Fruit fly (Drosophila melanogaster) whole organism, adult: Measurements from ENCODE around the gene Mst36Fa.

Experiments
- CG11617 ChIP-seq: fragments of 200-800 bp; sonication (Bioruptor generic); optimal IDR thresholded peaks from 2 replicates; lab custom pipeline; 2017; ENCODE audit warnings: mild to moderate bottlenecking, missing biosample characterization, missing genetic modification reagents, missing genetic modification characterization
- CG12768 ChIP-seq: fragments of 200-800 bp; sonication (Bioruptor generic); optimal IDR thresholded peaks from 2 replicates; lab custom pipeline; 2017; ENCODE audit warnings: missing biosample characterization, missing genetic modification characterization, mild to moderate bottlenecking, moderate library complexity, missing genetic modification reagents
- CG14711 ChIP-seq: fragments of 200-800 bp; sonication (Bioruptor generic); optimal IDR thresholded peaks from 2 replicates; lab custom pipeline; 2018; ENCODE audit warnings: missing biosample characterization, mild to moderate bottlenecking, missing genetic modification characterization, moderate library complexity
- CG1620 ChIP-seq: fragments of 200-800 bp; sonication (Bioruptor generic); optimal IDR thresholded peaks from 2 replicates; lab custom pipeline; 2016; ENCODE audit warnings: missing biosample characterization, missing genetic modification characterization
- CG33017 ChIP-seq: fragments of 200-800 bp; sonication (Bioruptor generic); optimal IDR thresholded peaks from 2 replicates; lab custom pipeline; 2018; ENCODE audit warnings: missing biosample characterization, mild to moderate bottlenecking, missing genetic modification characterization, moderate library complexity
- CG5204 ChIP-seq: fragments of 200-800 bp; sonication (Bioruptor generic); optimal IDR thresholded peaks from 2 replicates; lab custom pipeline; 2016; ENCODE audit warnings: missing biosample characterization, missing genetic modification characterization
- CG7045 ChIP-seq: fragments of 200-800 bp; sonication (Bioruptor generic); optimal IDR thresholded peaks from 2 replicates; lab custom pipeline; 2017; ENCODE audit warnings: missing biosample characterization, mild to moderate bottlenecking, missing genetic modification characterization
- CG7101 ChIP-seq: fragments of 200-800 bp; sonication (Bioruptor generic); optimal IDR thresholded peaks from 2 replicates; lab custom pipeline; 2018; ENCODE audit warnings: missing biosample characterization, mild to moderate bottlenecking, missing genetic modification characterization, moderate library complexity
- Clk ChIP-seq: fragments of 200-800 bp; sonication (Bioruptor generic); optimal IDR thresholded peaks from 2 replicates; lab custom pipeline; 2017; ENCODE audit warnings: missing biosample characterization, missing genetic modification characterization
- Crg-1 ChIP-seq: fragments of 200-800 bp; sonication (Bioruptor generic); optimal IDR thresholded peaks from 2 replicates; lab custom pipeline; 2016; ENCODE audit warnings: missing biosample characterization, missing genetic modification characterization
- Hr96 ChIP-seq: fragments of 200-800 bp; sonication (Bioruptor generic); optimal IDR thresholded peaks from 2 replicates; lab custom pipeline; 2016; ENCODE audit warnings: missing biosample characterization, missing genetic modification characterization
- Mnt ChIP-seq: fragments of 200-800 bp; sonication (Bioruptor generic); optimal IDR thresholded peaks from 2 replicates; lab custom pipeline; 2016; ENCODE audit warnings: missing biosample characterization, mild to moderate bottlenecking, missing genetic modification characterization
- bab1 ChIP-seq: fragments of 200-800 bp; sonication (Bioruptor generic); optimal IDR thresholded peaks from 3 replicates; lab custom pipeline; 2019; ENCODE audit warnings: missing biosample characterization, mild to moderate bottlenecking, missing genetic modification characterization, moderate library complexity
- cic ChIP-seq: fragments of 200-800 bp; sonication (Bioruptor generic); optimal IDR thresholded peaks from 2 replicates; lab custom pipeline; 2017; ENCODE audit warnings: missing biosample characterization, mild to moderate bottlenecking, missing genetic modification characterization, moderate library complexity
- cnc ChIP-seq, 2 experiments: fragments of >200 bp; optimal IDR thresholded peaks; 2 replicates each; lab custom pipeline; 2017
- kay ChIP-seq: fragments of 200-800 bp; sonication (Bioruptor generic); peaks from one replicate; lab custom pipeline; 2016; ENCODE audit warnings: missing biosample characterization, missing genetic modification characterization, borderline replicate concordance
- ovo ChIP-seq: fragments of 200-800 bp; sonication (Bioruptor generic); optimal IDR thresholded peaks from 2 replicates; lab custom pipeline; 2016; ENCODE audit warnings: missing biosample characterization, missing genetic modification characterization
- pad ChIP-seq: fragments of 200-800 bp; sonication (Bioruptor generic); optimal IDR thresholded peaks from 3 replicates; lab custom pipeline; 2017; ENCODE audit warnings: missing biosample characterization, missing genetic modification characterization, mild to moderate bottlenecking, moderate library complexity, missing genetic modification reagents
- tj ChIP-seq: fragments of 200-800 bp; sonication (Bioruptor generic); optimal IDR thresholded peaks from 3 replicates; lab custom pipeline; 2017; ENCODE audit warnings: missing biosample characterization, mild to moderate bottlenecking, missing genetic modification characterization, moderate library complexity
- toe ChIP-seq: fragments of 200-800 bp; sonication (Bioruptor generic); optimal IDR thresholded peaks from 2 replicates; lab custom pipeline; 2016; ENCODE audit warnings: missing biosample characterization, missing genetic modification characterization

Mst36Fa gene

DNA sequence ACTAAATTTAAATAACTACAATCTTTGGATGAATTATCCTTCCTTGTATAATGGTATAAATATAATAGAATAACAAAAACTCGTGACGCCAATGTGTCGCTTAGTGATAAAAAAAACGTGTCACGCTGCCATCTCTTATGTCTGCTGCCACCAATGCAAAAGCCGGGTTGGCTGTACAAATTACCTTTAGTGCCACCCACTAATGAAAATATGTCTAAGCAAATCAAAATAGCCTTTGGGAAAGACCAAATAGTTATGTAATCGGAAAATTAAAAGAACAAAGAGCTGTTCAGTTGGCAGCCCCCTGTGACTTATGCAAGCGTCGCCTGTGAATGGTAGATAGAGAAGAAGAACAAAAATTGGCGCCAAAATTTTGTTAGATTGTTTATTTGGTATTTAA is 12.6 kb upstream of the Mst36Fa start, which contains the start of gene CG10336:
TSS of gene CG10336 (plus strand) at position 153 of the 400 bp plus-strand sequence.
- TF ChIP-seq Mnt, result peak; percentile 50
- TF ChIP-seq kay, result peak; percentile 84
- no peak for TF ChIP-seq CG33017 (tag; lab: Kevin White, UChicago)
- TF ChIP-seq CG14711 (tag; lab: Kevin White, UChicago), result peak; percentile 36

DNA sequence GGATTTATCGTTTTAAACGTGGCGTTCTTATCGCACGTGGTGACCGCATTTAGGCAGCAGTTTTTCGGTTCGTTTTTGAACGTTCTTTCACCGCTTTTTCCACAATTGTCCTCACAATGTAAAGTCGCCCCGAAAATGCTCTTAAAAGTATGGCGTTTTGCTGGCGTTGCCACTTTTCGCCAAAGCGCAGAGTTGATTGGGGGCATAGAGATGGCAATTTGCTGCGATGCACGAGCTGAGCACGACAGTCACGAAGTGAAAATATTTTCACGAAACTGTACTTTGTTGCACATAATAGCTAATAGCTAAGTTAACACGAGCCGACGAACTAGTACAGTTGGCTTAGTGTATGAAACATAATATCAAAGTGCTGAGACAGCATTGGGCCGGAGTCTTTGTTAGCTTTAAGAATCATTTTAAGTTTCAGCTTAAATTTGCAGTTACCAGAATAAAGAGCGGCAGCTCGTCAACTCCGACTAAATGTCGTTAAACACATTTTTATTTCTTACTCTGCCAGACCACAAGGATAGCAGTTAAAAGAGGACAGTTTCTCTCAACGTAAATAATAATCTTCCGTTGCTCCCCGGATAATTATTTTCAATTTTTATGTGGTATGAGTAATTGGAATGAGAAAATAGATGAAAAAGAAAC is 12.0 kb upstream of the Mst36Fa start, which contains the start of gene msl-1:
TSS of gene msl-1 (minus strand) at position 155 of the 651 bp plus-strand sequence.
- TF ChIP-seq CG1620 (GFP tag; lab: Kevin White, UChicago), result peak; percentile 69
- peak; percentile 38 for TF ChIP-seq tj (GFP tag; lab: Kevin White, UChicago)
- TF ChIP-seq CG7101 (tag; lab: Kevin White, UChicago), result no peak
- TF ChIP-seq Mnt, result peak; percentile 27

DNA sequence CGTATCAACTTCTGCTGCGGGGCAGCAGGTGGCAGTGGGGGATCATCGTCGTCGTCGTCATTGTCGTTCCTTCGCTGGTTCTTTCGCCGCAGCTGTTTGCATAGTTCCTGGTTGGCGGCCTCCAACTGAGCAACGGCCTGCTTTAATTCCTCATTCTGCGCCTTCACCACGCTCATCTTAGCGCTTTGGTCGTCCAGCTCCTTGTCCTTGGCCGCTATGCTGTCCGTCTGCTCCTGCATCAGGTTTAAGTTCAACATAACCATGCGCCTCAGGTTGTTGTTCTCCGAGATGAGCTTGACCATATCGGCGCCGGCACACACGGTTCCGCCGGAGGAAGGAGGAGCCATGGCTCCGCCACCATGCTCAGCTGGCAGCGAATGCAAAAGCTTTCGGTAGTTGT is 11.0 kb upstream of the Mst36Fa start:
- TF ChIP-seq ovo, result no peak
- TF ChIP-seq Clk (GFP tag; lab: Kevin White, UChicago), result no peak
- TF ChIP-seq toe, result no peak
- TF ChIP-seq CG11617 (GFP tag; lab: Kevin White, UChicago), result no peak
- TF ChIP-seq cnc (optimal IDR thresholded peaks at IDR 0.05; lab: Kevin White, UChicago), result no peak
- TF ChIP-seq Hr96 (GFP tag; lab: Kevin White, UChicago), result no peak
- TF ChIP-seq bab1 (GFP tag; lab: Kevin White, UChicago), result no peak
- no peak for TF ChIP-seq CG5204 (GFP tag; lab: Kevin White, UChicago)
- no peak for TF ChIP-seq CG14711 (tag; lab: Kevin White, UChicago)
- TF ChIP-seq kay, result no peak
- no peak for TF ChIP-seq Crg-1 (GFP tag; lab: Kevin White, UChicago)
- no peak for TF ChIP-seq CG7045 (GFP tag; lab: Kevin White, UChicago)

DNA sequence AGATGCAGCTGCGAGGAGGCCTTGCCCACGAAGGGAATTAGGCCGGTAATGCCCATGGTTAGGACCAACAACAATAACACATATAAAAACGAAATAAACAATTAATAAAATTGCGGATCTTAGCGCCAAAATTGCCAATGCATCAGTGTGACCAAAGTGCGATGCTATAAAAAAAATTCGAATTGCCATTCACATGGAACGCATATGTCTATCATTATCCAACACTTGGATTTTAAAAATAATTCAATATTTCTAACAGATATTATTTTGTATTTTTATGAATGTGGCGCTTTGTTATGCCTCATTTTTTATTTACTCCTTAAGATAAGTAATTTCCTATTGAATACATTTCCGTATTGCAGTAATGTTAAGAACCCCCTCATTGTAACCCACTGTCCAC is 5.1 kb upstream of the Mst36Fa start, which contains the start of gene tos:
TSS of gene tos (minus strand) at position 173 of the 400 bp plus-strand sequence.
- TF ChIP-seq toe, result no peak
- no peak for TF ChIP-seq cic
- no peak for TF ChIP-seq tj (GFP tag; lab: Kevin White, UChicago)
- no peak for TF ChIP-seq CG11617 (GFP tag; lab: Kevin White, UChicago)
- TF ChIP-seq CG7045 (GFP tag; lab: Kevin White, UChicago), result no peak
- peak; percentile 33 for TF ChIP-seq CG7101 (tag; lab: Kevin White, UChicago)
- no peak for TF ChIP-seq Clk (GFP tag; lab: Kevin White, UChicago)
- TF ChIP-seq kay, result peak; percentile 24
- TF ChIP-seq CG1620 (GFP tag; lab: Kevin White, UChicago), result peak; percentile 7
- TF ChIP-seq Crg-1 (GFP tag; lab: Kevin White, UChicago), result peak; percentile 12
- TF ChIP-seq cnc (optimal IDR thresholded peaks at IDR 0.05; lab: Kevin White, UChicago), result no peak
- no peak for TF ChIP-seq CG12768 (GFP tag; lab: Kevin White, UChicago)
- TF ChIP-seq CG5204 (GFP tag; lab: Kevin White, UChicago), result no peak
- TF ChIP-seq Mnt, result no peak
- peak; percentile 9 for TF ChIP-seq bab1 (GFP tag; lab: Kevin White, UChicago)
- TF ChIP-seq CG14711 (tag; lab: Kevin White, UChicago), result no peak
- no peak for TF ChIP-seq Hr96 (GFP tag; lab: Kevin White, UChicago)
- TF ChIP-seq pad, result no peak
- no peak for TF ChIP-seq CG33017 (tag; lab: Kevin White, UChicago)

DNA sequence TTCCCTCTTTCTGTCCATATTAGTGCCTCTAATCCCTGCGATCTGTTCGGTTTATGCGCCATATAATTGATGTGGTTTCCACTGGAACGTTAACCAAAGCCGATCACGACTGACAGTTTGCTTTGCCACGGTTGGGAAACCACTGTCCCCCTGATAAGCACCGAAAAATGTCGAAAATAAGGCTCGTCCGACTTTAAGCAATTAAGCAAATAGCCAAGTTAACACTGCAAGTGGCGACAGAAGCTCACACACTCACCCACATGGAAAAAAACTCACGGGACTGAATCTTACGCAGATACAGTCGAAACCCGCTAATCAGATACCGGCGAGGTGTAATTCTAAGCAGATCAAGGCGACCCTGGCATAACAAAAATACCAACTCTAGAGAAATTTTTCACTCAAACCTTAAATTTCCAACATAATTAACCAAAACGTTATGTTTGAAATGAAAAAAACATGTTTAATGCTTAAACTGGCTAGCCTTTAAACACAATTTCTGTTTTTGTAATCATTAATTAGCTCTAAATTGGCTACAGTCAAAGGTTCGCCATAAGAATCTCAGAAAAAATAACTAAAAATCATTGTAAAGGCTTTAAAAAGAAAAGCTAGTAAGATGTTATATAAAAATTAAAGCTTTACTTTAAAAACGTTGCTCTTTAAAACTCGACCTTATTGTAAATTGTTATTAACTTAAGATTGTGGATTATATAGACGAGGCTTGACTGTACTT is 1.3 kb upstream of the Mst36Fa start:
- no peak for TF ChIP-seq bab1 (GFP tag; lab: Kevin White, UChicago)
- TF ChIP-seq Crg-1 (GFP tag; lab: Kevin White, UChicago), result no peak
- TF ChIP-seq CG1620 (GFP tag; lab: Kevin White, UChicago), result no peak
- no peak for TF ChIP-seq CG33017 (tag; lab: Kevin White, UChicago)
- TF ChIP-seq CG14711 (tag; lab: Kevin White, UChicago), result no peak
- no peak for TF ChIP-seq ovo
- TF ChIP-seq cnc (optimal IDR thresholded peaks at IDR 0.05; lab: Kevin White, UChicago), result no peak
- TF ChIP-seq CG7101 (tag; lab: Kevin White, UChicago), result peak; percentile 17
- TF ChIP-seq CG5204 (GFP tag; lab: Kevin White, UChicago), result no peak
- peak; percentile 11 for TF ChIP-seq CG12768 (GFP tag; lab: Kevin White, UChicago)
- TF ChIP-seq kay, result peak; percentile 4
- peak; percentile 54 for TF ChIP-seq CG7045 (GFP tag; lab: Kevin White, UChicago)
- no peak for TF ChIP-seq CG11617 (GFP tag; lab: Kevin White, UChicago)
- TF ChIP-seq Clk (GFP tag; lab: Kevin White, UChicago), result no peak
- TF ChIP-seq Mnt, result peak; percentile 10

DNA sequence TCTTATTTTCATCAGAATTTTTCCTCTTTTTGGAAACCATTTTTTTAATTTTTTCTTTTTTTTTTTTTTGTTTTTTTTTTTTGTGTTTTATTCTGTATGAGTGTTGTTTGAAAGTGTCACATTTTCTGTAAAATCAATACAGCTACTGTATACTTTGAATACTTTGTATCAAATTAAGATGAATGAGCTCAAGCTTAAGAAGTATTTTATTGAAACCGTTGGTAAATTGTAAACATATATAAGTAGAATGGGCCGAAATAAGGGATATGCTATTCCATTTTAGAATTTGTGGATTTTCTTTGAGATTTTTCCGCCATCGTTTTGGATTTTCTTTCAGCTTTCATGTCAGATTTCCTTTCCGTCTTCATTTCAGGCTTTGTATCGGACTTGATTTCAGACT is 1.8 kb downstream of the Mst36Fa start, which contains the start of gene Mst36Fb:
TSS of gene Mst36Fb (minus strand) at position 101 of the 400 bp plus-strand sequence.
- TF ChIP-seq bab1 (GFP tag; lab: Kevin White, UChicago), result no peak
- TF ChIP-seq CG11617 (GFP tag; lab: Kevin White, UChicago), result no peak
- no peak for TF ChIP-seq CG1620 (GFP tag; lab: Kevin White, UChicago)
- TF ChIP-seq Mnt, result no peak
- TF ChIP-seq CG7101 (tag; lab: Kevin White, UChicago), result no peak
- no peak for TF ChIP-seq CG12768 (GFP tag; lab: Kevin White, UChicago)
- TF ChIP-seq CG5204 (GFP tag; lab: Kevin White, UChicago), result no peak
- no peak for TF ChIP-seq cic
- no peak for TF ChIP-seq tj (GFP tag; lab: Kevin White, UChicago)
- TF ChIP-seq Hr96 (GFP tag; lab: Kevin White, UChicago), result no peak
